Worm (Caenorhabditis elegans): ENCODE measurements around the gene str-150.

The str-150 gene

ce11 chrV:16592947-16593791, 10.1 kb downstream of the str-150 start:
- TF ChIP-seq attf-6 (GFP tag; IDR thresholded peaks at IDR 0.05), result no peak
- TF ChIP-seq bed-1 (GFP tag; IDR thresholded peaks at IDR 0.05), result no peak
- no peak for TF ChIP-seq C06A6.2 (GFP tag; conservative IDR thresholded peaks at IDR 0.05)
- TF ChIP-seq dpl-1 (GFP tag; optimal IDR thresholded peaks at IDR 0.05), result no peak
- TF ChIP-seq Y53G8AR.9 (GFP tag; conservative IDR thresholded peaks at IDR 0.05), result 0 out of 2 replicates have a peak, but pooled peaks have one; percentile 58
- no peak for TF ChIP-seq atf-7 (tag; optimal IDR thresholded peaks at IDR 0.05)
- no peak for TF ChIP-seq sdz-38 (tag; optimal IDR thresholded peaks at IDR 0.05)
- TF ChIP-seq snpc-1.1 (tag; optimal IDR thresholded peaks at IDR 0.05; ENCODE audit: insufficient read depth), result no peak
- TF ChIP-seq hlh-12 (tag; optimal IDR thresholded peaks at IDR 0.05), result peak; percentile 13
- TF ChIP-seq ZK185.1 (tag; optimal IDR thresholded peaks at IDR 0.05; ENCODE audit: poor library complexity, severe bottlenecking), result peak; percentile 34
- no peak for TF ChIP-seq sptf-2 (GFP tag; optimal IDR thresholded peaks at IDR 0.05)
- peak; percentile 40 for TF ChIP-seq Y56A3A.18 (GFP tag; IDR thresholded peaks at IDR 0.05)
- TF ChIP-seq nhr-90 (tag; optimal IDR thresholded peaks at IDR 0.05), result no peak
- no peak for TF ChIP-seq rec-8 (tag; optimal IDR thresholded peaks at IDR 0.05)
- TF ChIP-seq akir-1 (GFP tag; optimal IDR thresholded peaks at IDR 0.05), result no peak
- TF ChIP-seq pha-4 (tag; optimal IDR thresholded peaks at IDR 0.05), result peak; percentile 53
- peak; percentile 10 for TF ChIP-seq gei-17 (GFP tag; optimal IDR thresholded peaks at IDR 0.05)
- no peak for TF ChIP-seq B0019.2 (GFP tag; conservative IDR thresholded peaks at IDR 0.05)
- no peak for TF ChIP-seq madf-3 (GFP tag; IDR thresholded peaks at IDR 0.05)
- TF ChIP-seq F10E7.11 (tag; optimal IDR thresholded peaks at IDR 0.05), result no peak
- TF ChIP-seq athp-1 (tag; optimal IDR thresholded peaks at IDR 0.05), result no peak
- TF ChIP-seq unc-130 (GFP tag; optimal IDR thresholded peaks at IDR 0.05), result no peak
- peak; percentile 71 for TF ChIP-seq unc-62 (GFP tag; optimal IDR thresholded peaks at IDR 0.05)
- no peak for TF ChIP-seq cebp-1 (GFP tag; IDR thresholded peaks at IDR 0.05)
- TF ChIP-seq cebp-1 (tag; optimal IDR thresholded peaks at IDR 0.05), result peak; percentile 13
- TF ChIP-seq lin-35 (GFP tag; optimal IDR thresholded peaks at IDR 0.05), result no peak
- TF ChIP-seq pbrm-1 (GFP tag; IDR thresholded peaks at IDR 0.05), result 0 out of 2 replicates have a peak, but pooled peaks have one; percentile 8
- no peak for TF ChIP-seq lin-54 (GFP tag; optimal IDR thresholded peaks at IDR 0.05)
- TF ChIP-seq die-1 (tag; optimal IDR thresholded peaks at IDR 0.05), result no peak
- no peak for TF ChIP-seq him-1 (tag; optimal IDR thresholded peaks at IDR 0.05)
- TF ChIP-seq madf-6 (GFP tag; IDR thresholded peaks at IDR 0.05), result peak; percentile 20; the same call in 1 of the 2 replicates
- peak; percentile 6 for TF ChIP-seq zim-3 (tag; optimal IDR thresholded peaks at IDR 0.05)
- TF ChIP-seq hrde-1 (tag; optimal IDR thresholded peaks at IDR 0.05; ENCODE audit: borderline replicate concordance), result no peak
- TF ChIP-seq F49E8.2 (tag; optimal IDR thresholded peaks at IDR 0.05; ENCODE audit: insufficient read depth), result no peak
- TF ChIP-seq snpc-3.4 (tag; optimal IDR thresholded peaks at IDR 0.05), result no peak
- TF ChIP-seq nhr-120 (GFP tag; IDR thresholded peaks at IDR 0.05), result no peak
- TF ChIP-seq attf-5 (GFP tag; optimal IDR thresholded peaks at IDR 0.05), result no peak
- TF ChIP-seq ztf-25 (GFP tag; IDR thresholded peaks at IDR 0.05), result no peak
- no peak for TF ChIP-seq nfya-2 (GFP tag; IDR thresholded peaks at IDR 0.05)
- TF ChIP-seq K11D2.4 (GFP tag; IDR thresholded peaks at IDR 0.05), result no peak
- TF ChIP-seq somi-1 (GFP tag; optimal IDR thresholded peaks at IDR 0.05), result no peak
- TF ChIP-seq ztf-28 (GFP tag; IDR thresholded peaks at IDR 0.05), result no peak
- no peak for TF ChIP-seq F22D6.2 (tag; optimal IDR thresholded peaks at IDR 0.05)
- TF ChIP-seq ceh-40 (GFP tag; IDR thresholded peaks at IDR 0.05), result no peak
- TF ChIP-seq T26A5.8 (tag; optimal IDR thresholded peaks at IDR 0.05), result no peak
- TF ChIP-seq fkh-3 (tag; optimal IDR thresholded peaks at IDR 0.05), result no peak
- no peak for TF ChIP-seq lsy-27 (tag; optimal IDR thresholded peaks at IDR 0.05; ENCODE audit: borderline replicate concordance, insufficient read depth)

Measured in whole organism, young adult.